Worm (Caenorhabditis elegans) whole organism, L1 larva: Measurements from ENCODE around the gene gpa-4.

Experiments used
- C04F5.9 ChIP-seq: sonication (generic microtip); optimal IDR thresholded peaks from 2 replicates; lab custom pipeline; 2016; ENCODE audit warnings: missing genetic modification characterization, missing compliant biosample characterization
- F16B12.6 ChIP-seq: fragments of 150-350 bp; optimal IDR thresholded peaks from 2 replicates; lab custom pipeline; 2014; ENCODE audit warnings: missing biosample characterization, missing genetic modification characterization
- alr-1 ChIP-seq: fragments of 200-800 bp; sonication (Bioruptor generic); optimal IDR thresholded peaks from 2 replicates; lab custom pipeline; 2018; ENCODE audit warnings: borderline replicate concordance, mild to moderate bottlenecking, missing genetic modification characterization, missing compliant biosample characterization
- aly-2 ChIP-seq: fragments of 150-350 bp; optimal IDR thresholded peaks from 2 replicates; lab custom pipeline; 2014; ENCODE audit warnings: missing biosample characterization, missing genetic modification characterization
- blmp-1 ChIP-seq: fragments of 150-350 bp; optimal IDR thresholded peaks from 2 replicates; lab custom pipeline; 2014; ENCODE audit warnings: missing biosample characterization, missing genetic modification characterization
- ceh-63 ChIP-seq: fragments of 200-800 bp; sonication (Bioruptor generic); optimal IDR thresholded peaks from 2 replicates; lab custom pipeline; 2018; ENCODE audit warnings: mild to moderate bottlenecking, missing genetic modification characterization, missing compliant biosample characterization
- ceh-82 ChIP-seq, 3 experiments: fragments of 150-350 bp in 1 of 3; sonication (generic microtip) in 2 of 3; optimal IDR thresholded peaks; 2 replicates each; lab custom pipeline; 2014 to 2017; ENCODE audit warnings: missing biosample characterization in 3 of 3, missing genetic modification characterization in 3 of 3
- ceh-90 ChIP-seq: sonication (generic microtip); optimal IDR thresholded peaks from 2 replicates; lab custom pipeline; 2016; ENCODE audit warnings: missing genetic modification characterization, missing compliant biosample characterization
- dpl-1 ChIP-seq, 3 experiments: fragments of 150-350 bp in 2 of 3; sonication (generic microtip) in 1 of 3; optimal IDR thresholded peaks; 2 replicates each; lab custom pipeline; 2014 to 2017; ENCODE audit warnings: missing biosample characterization in 3 of 3, missing genetic modification characterization in 3 of 3, missing genetic modification reagents in 3 of 3
- dsc-1 ChIP-seq: sonication (generic microtip); optimal IDR thresholded peaks from 2 replicates; lab custom pipeline; 2016; ENCODE audit warnings: mild to moderate bottlenecking, missing genetic modification characterization, missing compliant biosample characterization
- efl-1 ChIP-seq, 4 experiments: fragments of 150-350 bp; optimal IDR thresholded peaks in 3 of 4; peaks in 1 of 4; 1 replicate in 1 of 4; 2 replicates in 3 of 4; lab custom pipeline; 2014; ENCODE audit warnings: missing biosample characterization in 2 of 4, missing genetic modification characterization in 2 of 4, missing genetic modification reagents in 2 of 4
- egl-13 ChIP-seq: sonication (generic microtip); optimal IDR thresholded peaks from 2 replicates; lab custom pipeline; 2016; ENCODE audit warnings: missing genotype, missing genetic modification reagents, missing genetic modification characterization, missing compliant biosample characterization
- fkh-4 ChIP-seq: sonication (generic microtip); optimal IDR thresholded peaks from 2 replicates; lab custom pipeline; 2016; ENCODE audit warnings: missing compliant biosample characterization, missing genetic modification characterization, borderline replicate concordance
- hlh-17 ChIP-seq: fragments of 200-800 bp; sonication (Bioruptor generic); optimal IDR thresholded peaks from 2 replicates; lab custom pipeline; 2018; ENCODE audit warnings: missing genetic modification characterization, mild to moderate bottlenecking, missing compliant biosample characterization, moderate library complexity, borderline replicate concordance
- isw-1 ChIP-seq: fragments of 200-800 bp; sonication (Bioruptor generic); IDR thresholded peaks from 2 replicates; pipeline ENCODE4 v1.3.6; 2022; ENCODE audit warnings: missing genetic modification characterization, missing compliant biosample characterization
- lin-14 ChIP-seq: fragments of 200-800 bp; sonication (Bioruptor generic); optimal IDR thresholded peaks from 2 replicates; lab custom pipeline; 2018; ENCODE audit warnings: mild to moderate bottlenecking, missing genetic modification characterization, moderate library complexity, missing compliant biosample characterization
- lin-15B ChIP-seq: fragments of 150-350 bp; sonication (generic microtip); optimal IDR thresholded peaks from 3 replicates; lab custom pipeline; 2014; ENCODE audit warnings: missing biosample characterization, missing genetic modification characterization
- lsy-2 ChIP-seq, 2 experiments: fragments of 150-350 bp; optimal IDR thresholded peaks; 2 replicates each; lab custom pipeline; 2014; ENCODE audit warnings: missing biosample characterization in 2 of 2, missing genetic modification characterization in 2 of 2
- nhr-28 ChIP-seq: fragments of 150-350 bp; optimal IDR thresholded peaks from 2 replicates; lab custom pipeline; 2014; ENCODE audit warnings: missing biosample characterization, missing genetic modification characterization
- nhr-47 ChIP-seq: sonication (generic microtip); optimal IDR thresholded peaks from 2 replicates; lab custom pipeline; 2016; ENCODE audit warnings: mild to moderate bottlenecking, missing genetic modification characterization, moderate library complexity, missing compliant biosample characterization
- nhr-76 ChIP-seq: sonication (generic microtip); optimal IDR thresholded peaks from 2 replicates; lab custom pipeline; 2017; ENCODE audit warnings: missing biosample characterization, missing genetic modification characterization
- nhr-84 ChIP-seq: sonication (generic microtip); optimal IDR thresholded peaks from 2 replicates; lab custom pipeline; 2017; ENCODE audit warnings: missing biosample characterization, missing genetic modification characterization
- nhr-85 ChIP-seq: sonication (generic microtip); peaks from one replicate; lab custom pipeline; 2016; ENCODE audit warnings: missing genetic modification characterization, inconsistent platforms, missing compliant biosample characterization
- pag-3 ChIP-seq: sonication (generic microtip); optimal IDR thresholded peaks from 2 replicates; lab custom pipeline; 2017; ENCODE audit warnings: missing genetic modification characterization, mild to moderate bottlenecking, missing compliant biosample characterization, antibody characterized with exemption, borderline replicate concordance; ENCODE audit not compliant: insufficient read depth
- pax-3 ChIP-seq: fragments of 200-800 bp; sonication (Bioruptor generic); optimal IDR thresholded peaks from 2 replicates; lab custom pipeline; 2018; ENCODE audit warnings: mild to moderate bottlenecking, missing genetic modification characterization, moderate library complexity, missing compliant biosample characterization
- pqm-1 ChIP-seq: sonication (generic microtip); optimal IDR thresholded peaks from 3 replicates; lab custom pipeline; 2017; ENCODE audit warnings: missing biosample characterization, missing genetic modification characterization
- snu-23 ChIP-seq: sonication (generic microtip); optimal IDR thresholded peaks from 2 replicates; lab custom pipeline; 2016; ENCODE audit warnings: missing genetic modification characterization, missing compliant biosample characterization
- sox-4 ChIP-seq: sonication (generic microtip); optimal IDR thresholded peaks from 2 replicates; lab custom pipeline; 2016; ENCODE audit warnings: missing genetic modification characterization, missing compliant biosample characterization
- swsn-7 ChIP-seq: sonication (generic microtip); optimal IDR thresholded peaks from 2 replicates; lab custom pipeline; 2016; ENCODE audit warnings: missing genetic modification characterization, missing compliant biosample characterization
- tlp-1 ChIP-seq: fragments of 150-350 bp; optimal IDR thresholded peaks from 2 replicates; lab custom pipeline; 2014; ENCODE audit warnings: missing biosample characterization, missing genetic modification characterization
- unc-30 ChIP-seq: sonication (generic microtip); optimal IDR thresholded peaks from 2 replicates; lab custom pipeline; 2017; ENCODE audit warnings: missing biosample characterization, missing genetic modification characterization
- unc-86 ChIP-seq: sonication (generic microtip); optimal IDR thresholded peaks from 2 replicates; lab custom pipeline; 2016; ENCODE audit warnings: missing genetic modification characterization, missing compliant biosample characterization
- xbp-1 ChIP-seq: sonication (generic microtip); optimal IDR thresholded peaks from 2 replicates; lab custom pipeline; 2016; ENCODE audit warnings: missing genetic modification characterization, missing compliant biosample characterization

Gene gpa-4

DNA sequence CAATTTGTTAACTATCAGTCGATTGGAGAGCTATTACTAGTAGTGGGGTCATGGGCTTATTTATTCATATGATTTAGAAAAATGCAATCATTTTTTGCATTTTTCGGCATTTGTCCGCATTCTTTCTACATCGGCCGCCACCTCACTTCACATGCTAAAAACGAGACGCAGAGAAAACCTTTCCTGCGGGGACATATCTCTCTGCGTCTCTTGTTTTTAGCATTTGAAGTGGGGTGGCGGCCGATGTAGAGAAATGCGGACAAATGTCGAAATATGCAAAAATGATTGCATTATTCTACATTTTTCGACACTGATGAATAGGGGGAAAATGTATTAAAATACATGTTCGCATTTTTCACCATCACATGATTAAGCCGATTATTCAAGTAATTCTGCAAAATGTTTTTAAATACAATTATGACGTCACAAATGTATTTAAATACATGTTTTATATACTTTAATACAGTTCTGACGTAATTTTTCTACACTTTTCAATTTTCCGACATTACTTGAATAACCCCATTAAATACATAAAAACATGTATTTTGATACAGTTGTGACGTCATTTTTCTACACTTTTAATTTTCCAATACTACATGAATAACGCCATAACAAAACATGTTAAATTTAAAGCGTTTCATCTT, 29.2 kb upstream of the gpa-4 start:
- peak in 1 of 3 experiments; percentile 25 for TF ChIP-seq dpl-1 (GFP tag; optimal IDR thresholded peaks at IDR 0.05; lab: Kevin White, UChicago)
- TF ChIP-seq pag-3 (tag; lab: Kevin White, UChicago): no peak
- TF ChIP-seq fkh-4: no peak
- peak; percentile 3 for TF ChIP-seq swsn-7 (tag; lab: Kevin White, UChicago)
- no peak for TF ChIP-seq nhr-84
- no peak for TF ChIP-seq hlh-17
- peak in 1 of 2 experiments; percentile 9 for TF ChIP-seq lsy-2 (tag; optimal IDR thresholded peaks at IDR 0.05; lab: Kevin White, UChicago)
- peak; percentile 14 for TF ChIP-seq nhr-47 (tag; lab: Kevin White, UChicago)
- no peak for TF ChIP-seq lin-14 (GFP tag; lab: Kevin White, UChicago)
- peak; percentile 45 to 48 for TF ChIP-seq efl-1 (optimal IDR thresholded peaks at IDR 0.05; lab: Kevin White, UChicago)
- peak in 1 of 2 experiments; percentile 12 for TF ChIP-seq efl-1 (GFP tag; optimal IDR thresholded peaks at IDR 0.05 in 1 of 2; lab: Kevin White, UChicago)
- no peak for TF ChIP-seq dsc-1 (tag; lab: Kevin White, UChicago)
- TF ChIP-seq ceh-90 (tag; lab: Kevin White, UChicago): no peak
- TF ChIP-seq nhr-85 (tag; lab: Kevin White, UChicago): peak; percentile 27
- peak; percentile 21 to 68 (median 24) for TF ChIP-seq ceh-82 (tag; optimal IDR thresholded peaks at IDR 0.05; lab: Kevin White, UChicago)
- TF ChIP-seq unc-86 (tag; lab: Kevin White, UChicago): peak; percentile 17
- no peak for TF ChIP-seq C04F5.9
- TF ChIP-seq pax-3 (tag; lab: Kevin White, UChicago): no peak
- peak; percentile 26 for TF ChIP-seq isw-1
- TF ChIP-seq snu-23 (GFP tag; lab: Kevin White, UChicago): peak; percentile 5
- no peak for TF ChIP-seq aly-2

- TF ChIP-seq pqm-1 (no peak), sox-4 (tag; lab: Kevin White, UChicago) (no peak), egl-13 (tag; lab: Kevin White, UChicago) (no peak), nhr-76 (tag; lab: Kevin White, UChicago) (no peak), unc-30 (tag; lab: Kevin White, UChicago) (no peak), xbp-1 (tag; lab: Kevin White, UChicago) (no peak), nhr-28 (no peak), lsy-2 (tag; optimal IDR thresholded peaks at IDR 0.05; lab: Kevin White, UChicago) (no peak), tlp-1 (tag; lab: Kevin White, UChicago) (no peak), ceh-63 (GFP tag; lab: Kevin White, UChicago) (no peak), dpl-1 (GFP tag; optimal IDR thresholded peaks at IDR 0.05; lab: Kevin White, UChicago) (no peak), efl-1 (optimal IDR thresholded peaks at IDR 0.05; lab: Kevin White, UChicago) (no peak), efl-1 (GFP tag; optimal IDR thresholded peaks at IDR 0.05 in 1 of 2; lab: Kevin White, UChicago) (no peak), lin-15B (tag; lab: Kevin White, UChicago) (no peak)
Measured at ce11 chrIV:373963-374362, 27.5 kb upstream of the gpa-4 start.

DNA sequence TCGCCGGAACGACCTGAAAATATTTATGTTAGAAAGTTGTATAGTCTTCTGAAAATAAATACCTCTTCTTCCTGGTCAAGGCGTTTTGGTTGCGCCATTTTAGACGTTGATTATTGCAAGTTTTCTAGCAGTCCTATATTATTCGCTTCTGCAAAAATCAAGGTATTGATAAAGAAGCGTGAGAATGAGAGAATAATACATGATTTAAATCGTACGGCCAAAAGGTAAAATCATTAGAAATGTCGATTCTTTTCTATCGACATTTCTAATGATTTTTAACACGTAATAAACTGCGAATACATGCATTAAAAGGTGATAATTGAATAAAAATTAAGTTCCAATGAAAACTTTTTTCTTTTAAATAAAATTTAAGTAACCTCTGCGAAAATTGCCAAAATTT, 25.6 kb upstream of the gpa-4 start, which contains the start of gene fln-1:
TSS of gene fln-1 (minus strand) at position 101 of the 400 bp plus-strand sequence.
- TF ChIP-seq efl-1 (optimal IDR thresholded peaks at IDR 0.05; lab: Kevin White, UChicago): no peak
- peak in 1 of 2 experiments; percentile 48 for TF ChIP-seq efl-1 (GFP tag; optimal IDR thresholded peaks at IDR 0.05 in 1 of 2; lab: Kevin White, UChicago)
- no peak for TF ChIP-seq alr-1 (tag; lab: Kevin White, UChicago)

DNA sequence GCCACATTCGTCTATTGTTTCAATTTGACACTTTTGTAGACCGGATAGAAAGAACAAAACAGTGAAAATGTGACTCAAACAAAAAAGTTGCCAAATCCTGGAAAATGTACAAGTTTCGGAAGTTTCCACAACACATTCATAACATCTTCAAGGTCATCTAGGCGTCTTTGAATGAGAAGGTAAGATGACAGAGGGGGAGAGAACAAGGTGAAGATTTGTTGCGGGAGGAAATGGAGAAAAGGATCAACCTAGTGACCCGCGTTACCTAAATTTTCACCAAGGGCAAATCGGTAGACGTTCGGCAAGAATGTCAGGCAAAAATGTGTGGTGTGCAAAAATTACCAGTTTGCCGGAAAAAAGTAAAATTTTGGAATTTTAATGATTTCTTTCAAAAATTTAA, 23.7 kb upstream of the gpa-4 start:
- TF ChIP-seq fkh-4 (no peak), blmp-1 (tag; lab: Kevin White, UChicago) (peak; percentile 70), efl-1 (optimal IDR thresholded peaks at IDR 0.05; lab: Kevin White, UChicago) (no peak), efl-1 (GFP tag; optimal IDR thresholded peaks at IDR 0.05 in 1 of 2; lab: Kevin White, UChicago) (peak in 1 of 2 experiments; percentile 80)

- TF ChIP-seq F16B12.6: no peak
- TF ChIP-seq efl-1 (optimal IDR thresholded peaks at IDR 0.05; lab: Kevin White, UChicago): no peak
- TF ChIP-seq efl-1 (GFP tag; optimal IDR thresholded peaks at IDR 0.05 in 1 of 2; lab: Kevin White, UChicago): peak in 1 of 2 experiments; percentile 53
Measured at ce11 chrIV:378367-378766, 23.1 kb upstream of the gpa-4 start.
